Worm (Caenorhabditis elegans) whole organism, L1 larva: ENCODE results near the gene Y39B6A.27.

Source experiments
- C04F5.9 ChIP-seq: sonication (generic microtip); optimal IDR thresholded peaks from 2 replicates; lab custom pipeline; 2016; ENCODE audit warnings: missing genetic modification characterization, missing compliant biosample characterization
- C16A3.4 ChIP-seq: fragments of 150-350 bp; optimal IDR thresholded peaks from 2 replicates; lab custom pipeline; 2014; ENCODE audit warnings: missing biosample characterization, missing genetic modification characterization
- C34B4.2 ChIP-seq: sonication (generic microtip); optimal IDR thresholded peaks from 2 replicates; lab custom pipeline; 2017; ENCODE audit warnings: mild to moderate bottlenecking, missing genetic modification characterization, missing compliant biosample characterization
- aha-1 ChIP-seq: fragments of 150-350 bp; optimal IDR thresholded peaks from 2 replicates; lab custom pipeline; 2014; ENCODE audit warnings: missing biosample characterization, missing genetic modification characterization
- ama-1 ChIP-seq: fragments of 150-350 bp; optimal IDR thresholded peaks from 2 replicates; lab custom pipeline; 2014
- ceh-8 ChIP-seq: fragments of 200-800 bp; sonication (Bioruptor generic); optimal IDR thresholded peaks from 2 replicates; lab custom pipeline; 2018; ENCODE audit warnings: mild to moderate bottlenecking, missing genetic modification characterization, moderate library complexity, missing compliant biosample characterization
- ceh-88 ChIP-seq: fragments of 200-800 bp; sonication (Bioruptor generic); IDR thresholded peaks from 2 replicates; pipeline ENCODE4 v1.3.6; 2022; ENCODE audit warnings: missing genetic modification characterization, missing compliant biosample characterization
- ces-1 ChIP-seq: fragments of 150-350 bp; optimal IDR thresholded peaks from 2 replicates; lab custom pipeline; 2014; ENCODE audit warnings: missing biosample characterization, missing genetic modification reagents, missing genetic modification characterization
- dpl-1 ChIP-seq, 3 experiments: fragments of 150-350 bp in 2 of 3; sonication (generic microtip) in 1 of 3; optimal IDR thresholded peaks; 2 replicates each; lab custom pipeline; 2014 to 2017; ENCODE audit warnings: missing biosample characterization in 3 of 3, missing genetic modification characterization in 3 of 3, missing genetic modification reagents in 3 of 3
- elt-3 ChIP-seq, 6 experiments: fragments of 150-350 bp in 1 of 6; sonication (generic microtip); optimal IDR thresholded peaks; 2 replicates each; lab custom pipeline; 2017 to 2018; ENCODE audit warnings: missing biosample characterization in 6 of 6, missing genetic modification characterization in 6 of 6, inconsistent platforms in 1 of 6
- fkh-4 ChIP-seq: sonication (generic microtip); optimal IDR thresholded peaks from 2 replicates; lab custom pipeline; 2016; ENCODE audit warnings: missing compliant biosample characterization, missing genetic modification characterization, borderline replicate concordance
- hlh-4 ChIP-seq: sonication (generic microtip); optimal IDR thresholded peaks from 2 replicates; lab custom pipeline; 2016; ENCODE audit warnings: mild to moderate bottlenecking, missing genetic modification characterization, missing compliant biosample characterization
- hpl-2 ChIP-seq: fragments of 150-350 bp; optimal IDR thresholded peaks from 2 replicates; lab custom pipeline; 2014; ENCODE audit warnings: missing biosample characterization, missing genetic modification reagents, missing genetic modification characterization
- lin-13 ChIP-seq: fragments of 150-350 bp; optimal IDR thresholded peaks from 2 replicates; lab custom pipeline; 2014; ENCODE audit warnings: missing biosample characterization, missing genetic modification reagents, missing genetic modification characterization
- lin-15B ChIP-seq: fragments of 150-350 bp; sonication (generic microtip); optimal IDR thresholded peaks from 3 replicates; lab custom pipeline; 2014; ENCODE audit warnings: missing biosample characterization, missing genetic modification characterization
- lsy-2 ChIP-seq, 2 experiments: fragments of 150-350 bp; optimal IDR thresholded peaks; 2 replicates each; lab custom pipeline; 2014; ENCODE audit warnings: missing biosample characterization in 2 of 2, missing genetic modification characterization in 2 of 2
- mdl-1 ChIP-seq, 2 experiments: fragments of 150-350 bp; optimal IDR thresholded peaks; 2 replicates each; lab custom pipeline; 2014 to 2017; ENCODE audit warnings: missing biosample characterization in 2 of 2, missing genetic modification characterization in 2 of 2, inconsistent platforms in 1 of 2
- mef-2 ChIP-seq: fragments of 150-350 bp; optimal IDR thresholded peaks from 2 replicates; lab custom pipeline; 2014; ENCODE audit warnings: missing biosample characterization, missing genetic modification characterization
- nhr-11 ChIP-seq: fragments of 150-350 bp; optimal IDR thresholded peaks from 2 replicates; lab custom pipeline; 2014; ENCODE audit warnings: missing biosample characterization, missing genetic modification characterization
- nhr-20 ChIP-seq: sonication (generic microtip); optimal IDR thresholded peaks from 2 replicates; lab custom pipeline; 2016; ENCODE audit warnings: mild to moderate bottlenecking, missing genetic modification characterization, missing compliant biosample characterization
- nhr-71 ChIP-seq: sonication (generic microtip); optimal IDR thresholded peaks from 2 replicates; lab custom pipeline; 2016; ENCODE audit warnings: mild to moderate bottlenecking, missing genetic modification characterization, moderate library complexity, missing compliant biosample characterization
- nhr-90 ChIP-seq: sonication (generic microtip); optimal IDR thresholded peaks from 2 replicates; lab custom pipeline; 2016; ENCODE audit warnings: mild to moderate bottlenecking, missing genetic modification characterization, missing compliant biosample characterization; ENCODE audit not compliant: poor library complexity
- pag-3 ChIP-seq: sonication (generic microtip); optimal IDR thresholded peaks from 2 replicates; lab custom pipeline; 2017; ENCODE audit warnings: missing genetic modification characterization, mild to moderate bottlenecking, missing compliant biosample characterization, antibody characterized with exemption, borderline replicate concordance; ENCODE audit not compliant: insufficient read depth
- pax-3 ChIP-seq: fragments of 200-800 bp; sonication (Bioruptor generic); optimal IDR thresholded peaks from 2 replicates; lab custom pipeline; 2018; ENCODE audit warnings: mild to moderate bottlenecking, missing genetic modification characterization, moderate library complexity, missing compliant biosample characterization
- pqm-1 ChIP-seq: sonication (generic microtip); optimal IDR thresholded peaks from 3 replicates; lab custom pipeline; 2017; ENCODE audit warnings: missing biosample characterization, missing genetic modification characterization
- rnt-1 ChIP-seq: sonication (generic microtip); optimal IDR thresholded peaks from 2 replicates; lab custom pipeline; 2016; ENCODE audit warnings: mild to moderate bottlenecking, missing genetic modification characterization, moderate library complexity, missing compliant biosample characterization
- skn-1 ChIP-seq: fragments of 150-350 bp; optimal IDR thresholded peaks from 2 replicates; lab custom pipeline; 2014; ENCODE audit warnings: missing biosample characterization, missing genetic modification characterization
- snu-23 ChIP-seq: sonication (generic microtip); optimal IDR thresholded peaks from 2 replicates; lab custom pipeline; 2016; ENCODE audit warnings: missing genetic modification characterization, missing compliant biosample characterization
- sox-4 ChIP-seq: sonication (generic microtip); optimal IDR thresholded peaks from 2 replicates; lab custom pipeline; 2016; ENCODE audit warnings: missing genetic modification characterization, missing compliant biosample characterization
- sup-37 ChIP-seq: fragments of 200-800 bp; sonication (Bioruptor generic); optimal IDR thresholded peaks from 2 replicates; lab custom pipeline; 2018; ENCODE audit warnings: mild to moderate bottlenecking, missing genetic modification characterization, missing compliant biosample characterization
- tlp-1 ChIP-seq: fragments of 150-350 bp; optimal IDR thresholded peaks from 2 replicates; lab custom pipeline; 2014; ENCODE audit warnings: missing biosample characterization, missing genetic modification characterization
- unc-62 ChIP-seq: fragments of 150-350 bp; optimal IDR thresholded peaks from 2 replicates; lab custom pipeline; 2014; ENCODE audit warnings: missing biosample characterization, missing genetic modification reagents, missing genetic modification characterization
- unc-86 ChIP-seq: sonication (generic microtip); optimal IDR thresholded peaks from 2 replicates; lab custom pipeline; 2016; ENCODE audit warnings: missing genetic modification characterization, missing compliant biosample characterization
- xbp-1 ChIP-seq: sonication (generic microtip); optimal IDR thresholded peaks from 2 replicates; lab custom pipeline; 2016; ENCODE audit warnings: missing genetic modification characterization, missing compliant biosample characterization
- zag-1 ChIP-seq: fragments of 150-350 bp; optimal IDR thresholded peaks from 2 replicates; lab custom pipeline; 2014; ENCODE audit warnings: missing biosample characterization, missing genetic modification characterization
- zip-4 ChIP-seq: fragments of 200-800 bp; sonication (Bioruptor generic); optimal IDR thresholded peaks from 2 replicates; lab custom pipeline; 2018; ENCODE audit warnings: mild to moderate bottlenecking, missing genetic modification characterization, moderate library complexity, missing compliant biosample characterization
- ztf-11 ChIP-seq, 2 experiments: sonication (generic microtip); optimal IDR thresholded peaks; 2 replicates each; lab custom pipeline; 2016 to 2017; ENCODE audit warnings: missing genetic modification characterization in 2 of 2, missing biosample characterization in 1 of 2, missing compliant biosample characterization in 1 of 2
- ztf-4 ChIP-seq: fragments of 150-350 bp; optimal IDR thresholded peaks from 2 replicates; lab custom pipeline; 2014; ENCODE audit warnings: missing biosample characterization, missing genetic modification characterization

The Y39B6A.27 gene

ce11 chrV:19058086-19058485 is 26.5 kb downstream of the Y39B6A.27 start:
- TF ChIP-seq ceh-88 (GFP tag; lab: Robert Waterston, UW) (no peak), ama-1 (lab: Kevin White, UChicago) (no peak), rnt-1 (tag; lab: Kevin White, UChicago) (no peak), ztf-4 (tag; lab: Kevin White, UChicago) (no peak), C34B4.2 (no peak), mef-2 (tag; lab: Kevin White, UChicago) (no peak), pag-3 (tag; lab: Kevin White, UChicago) (no peak), unc-86 (tag; lab: Kevin White, UChicago) (no peak), skn-1 (tag; lab: Kevin White, UChicago) (no peak), lin-13 (GFP tag; lab: Kevin White, UChicago) (no peak)
- TF ChIP-seq, all 84 proteins: peak for 0

- TF ChIP-seq tlp-1 (no peak), ceh-8 (no peak)
Measured at ce11 chrV:19059873-19060272, 28.3 kb downstream of the Y39B6A.27 start, which contains the start of gene twk-46. twk-46 (plus strand) TSS chrV:19060173.

ce11 chrV:19063326-19063725 is 31.8 kb downstream of the Y39B6A.27 start:
- TF ChIP-seq C04F5.9 (tag; lab: Kevin White, UChicago), result no peak
- no peak for TF ChIP-seq ces-1 (GFP tag; lab: Kevin White, UChicago)
- TF ChIP-seq tlp-1, result no peak
- no peak for TF ChIP-seq nhr-20 (tag; lab: Kevin White, UChicago)
- TF ChIP-seq sup-37 (GFP tag; lab: Kevin White, UChicago), result no peak
- no peak for TF ChIP-seq sox-4 (tag; lab: Kevin White, UChicago)
- no peak for TF ChIP-seq C34B4.2
- no peak for TF ChIP-seq nhr-11 (tag; lab: Kevin White, UChicago)
- TF ChIP-seq hpl-2 (GFP tag; lab: Kevin White, UChicago), result no peak
- no peak for TF ChIP-seq skn-1 (tag; lab: Kevin White, UChicago)
- TF ChIP-seq pax-3 (tag; lab: Kevin White, UChicago), result no peak
- no peak for TF ChIP-seq xbp-1 (tag; lab: Kevin White, UChicago)
- no peak for TF ChIP-seq lin-13 (GFP tag; lab: Kevin White, UChicago)

ce11 chrV:19068888-19069287 is 37.3 kb downstream of the Y39B6A.27 start:
- no peak for TF ChIP-seq nhr-90 (tag; lab: Kevin White, UChicago)
- no peak for TF ChIP-seq zag-1 (tag; lab: Kevin White, UChicago)
- TF ChIP-seq zip-4, result no peak
- TF ChIP-seq lin-13 (GFP tag; lab: Kevin White, UChicago), result no peak
- TF ChIP-seq lsy-2 (tag; optimal IDR thresholded peaks at IDR 0.05; lab: Kevin White, UChicago), result no peak
- no peak for TF ChIP-seq elt-3 (tag; optimal IDR thresholded peaks at IDR 0.05; lab: Kevin White, UChicago)
- no peak for TF ChIP-seq ztf-11 (tag; optimal IDR thresholded peaks at IDR 0.05; lab: Kevin White, UChicago)
- no peak for TF ChIP-seq pqm-1 (tag; lab: Kevin White, UChicago)
- TF ChIP-seq nhr-20 (tag; lab: Kevin White, UChicago), result no peak
- TF ChIP-seq C16A3.4 (tag; lab: Kevin White, UChicago), result no peak
- TF ChIP-seq mdl-1 (tag; optimal IDR thresholded peaks at IDR 0.05; lab: Kevin White, UChicago), result no peak

- no peak for TF ChIP-seq snu-23 (GFP tag; lab: Kevin White, UChicago)
- TF ChIP-seq pag-3 (tag; lab: Kevin White, UChicago), result no peak
- TF ChIP-seq aha-1 (tag; lab: Kevin White, UChicago), result no peak
- no peak for TF ChIP-seq lsy-2 (tag; optimal IDR thresholded peaks at IDR 0.05; lab: Kevin White, UChicago)
- no peak for TF ChIP-seq dpl-1 (GFP tag; optimal IDR thresholded peaks at IDR 0.05; lab: Kevin White, UChicago)
- TF ChIP-seq pax-3 (tag; lab: Kevin White, UChicago), result no peak
- TF ChIP-seq lin-13 (GFP tag; lab: Kevin White, UChicago), result no peak
- TF ChIP-seq unc-62 (GFP tag; lab: Kevin White, UChicago), result no peak
- no peak for TF ChIP-seq pqm-1 (tag; lab: Kevin White, UChicago)
- no peak for TF ChIP-seq lin-15B (tag; lab: Kevin White, UChicago)
- TF ChIP-seq nhr-11 (tag; lab: Kevin White, UChicago), result no peak
- no peak for TF ChIP-seq fkh-4 (tag; lab: Kevin White, UChicago)
- no peak for TF ChIP-seq nhr-71 (tag; lab: Kevin White, UChicago)
- TF ChIP-seq hlh-4 (tag; lab: Kevin White, UChicago), result no peak
Measured at ce11 chrV:19073169-19073568, 41.6 kb downstream of the Y39B6A.27 start.
